Worm (Caenorhabditis elegans) whole organism, midembryonic: Measurements from ENCODE around the gene sna-3.

Experiments used
- klf-2 ChIP-seq: fragments of 200-800 bp; sonication (Bioruptor generic); conservative IDR thresholded peaks from 2 replicates; pipeline ENCODE4 v1.3.6; 2022; ENCODE audit warnings: missing genetic modification reagents, missing genetic modification characterization, missing compliant biosample characterization
- med-1 ChIP-seq: sonication (generic microtip); optimal IDR thresholded peaks from 2 replicates; lab custom pipeline; 2017; ENCODE audit warnings: missing genetic modification characterization, mild to moderate bottlenecking, missing compliant biosample characterization, antibody characterized with exemption, missing genetic modification reagents; ENCODE audit not compliant: insufficient read depth
- tab-1 ChIP-seq: fragments of 200-800 bp; sonication (Bioruptor generic); IDR thresholded peaks from 2 replicates; pipeline ENCODE4 v1.3.6; 2022; ENCODE audit warnings: missing genetic modification characterization, missing compliant biosample characterization

DNA sequence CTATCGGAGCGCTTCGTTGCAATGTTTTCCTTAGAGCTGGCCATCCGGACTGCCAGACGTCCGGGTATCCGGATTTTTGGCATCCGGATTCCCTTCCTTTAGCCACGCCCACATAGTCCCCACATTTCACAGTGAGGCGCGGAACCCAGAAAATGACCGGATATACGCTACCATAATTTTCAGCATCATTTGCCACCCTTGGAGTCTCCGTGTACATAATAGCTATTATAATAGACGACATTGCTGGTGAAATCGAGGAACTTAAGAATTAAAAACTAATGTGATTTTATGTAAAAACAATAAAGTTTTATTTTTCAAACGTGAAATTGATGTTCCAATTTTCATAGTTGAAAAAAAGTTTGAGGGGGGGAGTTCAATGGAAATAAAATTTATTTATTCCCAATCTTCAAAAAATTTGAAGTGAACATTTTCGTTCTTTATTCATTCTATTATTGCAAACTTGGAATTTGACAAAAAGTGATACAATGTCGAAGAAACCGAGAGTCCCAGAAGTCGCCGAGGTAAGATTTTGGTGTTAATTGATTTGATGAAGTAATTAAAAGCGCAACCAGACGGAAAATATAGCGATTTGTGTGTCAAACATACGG lies 4.3 kb upstream of the sna-3 start:
- TF ChIP-seq tab-1 (GFP tag; lab: Robert Waterston, UW) (no peak), med-1 (GFP tag; lab: Kevin White, UChicago) (no peak), klf-2 (GFP tag; lab: Robert Waterston, UW) (no peak)
